Worm (Caenorhabditis elegans) whole organism, dauer: ENCODE data around the gene K06A4.10.

Experiments used
- unc-62 ChIP-seq: sonication (generic microtip); optimal IDR thresholded peaks from 2 replicates; lab custom pipeline; 2017; ENCODE audit warnings: missing biosample characterization, missing genetic modification reagents, missing genetic modification characterization

The K06A4.10 gene

DNA sequence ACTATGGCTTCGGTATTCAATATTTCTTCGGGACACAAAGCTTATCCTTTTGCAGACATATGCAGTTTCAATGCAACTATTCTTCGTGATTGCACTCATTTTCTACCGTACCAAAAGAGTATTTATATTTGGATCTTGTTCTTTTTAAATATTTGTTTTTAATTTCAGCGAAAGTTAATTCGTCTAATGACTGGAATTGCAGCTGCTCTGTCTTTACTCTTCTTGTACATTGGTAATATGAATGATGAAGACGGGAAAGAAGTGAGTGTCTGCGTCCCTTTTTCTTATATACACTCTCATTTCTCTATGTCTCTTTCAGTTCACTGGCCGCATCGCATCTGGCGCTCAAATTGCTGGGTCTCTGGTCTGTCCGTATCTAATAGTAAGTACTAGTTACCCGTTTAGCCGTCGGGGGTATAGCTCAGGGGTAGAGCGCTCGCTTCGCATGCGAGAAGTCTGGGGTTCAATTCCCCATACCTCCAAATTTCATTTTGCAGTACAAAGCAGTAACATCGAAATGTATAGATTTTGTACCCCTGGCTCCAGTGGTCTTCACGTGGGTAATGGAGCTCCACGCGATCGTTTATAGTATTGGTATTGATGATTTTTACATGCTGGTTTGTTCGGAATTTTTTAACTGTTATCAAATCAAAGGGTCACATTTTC lies 13.7 kb upstream of the K06A4.10 start:
- TF ChIP-seq unc-62 (GFP tag; lab: Kevin White, UChicago) = no peak

DNA sequence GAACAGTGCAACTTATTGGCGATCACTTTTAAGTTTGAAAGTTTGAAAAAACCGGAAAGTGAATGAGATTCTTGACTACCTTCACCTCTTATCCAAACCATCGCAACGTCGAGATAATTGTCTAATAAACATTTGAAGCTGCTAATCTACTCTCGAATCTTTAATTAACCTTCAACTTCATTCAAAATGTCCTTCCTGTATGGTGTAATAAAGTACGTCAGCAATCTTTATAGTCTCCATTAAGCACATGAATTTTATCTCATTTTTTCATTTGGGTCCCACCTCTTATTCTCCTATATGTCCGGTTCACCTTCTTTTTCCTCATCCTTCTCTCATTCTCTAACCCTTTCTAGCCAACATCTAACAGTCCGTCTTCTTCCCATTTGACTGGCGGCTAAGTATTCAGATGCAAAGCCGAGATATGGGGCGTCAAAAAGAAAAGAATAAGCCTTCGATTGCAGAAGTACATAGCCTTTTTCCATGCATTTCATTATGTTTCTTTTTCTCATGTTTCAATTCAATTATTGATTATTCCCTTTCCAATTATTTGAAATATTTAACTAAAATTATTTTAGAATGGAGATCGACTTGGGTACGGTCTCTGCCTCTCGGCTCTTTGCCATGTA lies 11.3 kb upstream of the K06A4.10 start, which contains the start of gene swt-5:
Gene swt-5, plus strand, starts transcription at position 576 of the 626 bp plus-strand sequence.
- TF ChIP-seq unc-62 (GFP tag; lab: Kevin White, UChicago) = no peak

DNA sequence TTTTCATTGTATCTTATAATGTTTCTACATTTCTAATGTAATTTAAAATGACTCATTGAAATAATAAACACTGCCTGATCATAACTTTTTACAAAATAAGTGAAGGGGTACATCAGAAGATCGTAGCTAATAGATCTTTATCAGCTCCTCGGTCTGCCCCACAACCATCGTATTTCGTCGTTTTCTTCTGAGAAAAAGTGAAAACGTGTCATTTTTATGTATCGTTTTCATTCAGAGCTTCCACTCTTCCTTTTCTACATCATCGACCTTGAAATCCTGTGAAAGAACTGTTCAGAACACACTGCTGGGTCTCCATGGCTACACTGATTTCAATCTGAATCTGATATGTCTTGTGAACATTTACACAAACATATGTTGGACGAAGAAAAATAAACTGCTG lies 9.7 kb upstream of the K06A4.10 start:
- TF ChIP-seq unc-62 (GFP tag; lab: Kevin White, UChicago) = no peak

DNA sequence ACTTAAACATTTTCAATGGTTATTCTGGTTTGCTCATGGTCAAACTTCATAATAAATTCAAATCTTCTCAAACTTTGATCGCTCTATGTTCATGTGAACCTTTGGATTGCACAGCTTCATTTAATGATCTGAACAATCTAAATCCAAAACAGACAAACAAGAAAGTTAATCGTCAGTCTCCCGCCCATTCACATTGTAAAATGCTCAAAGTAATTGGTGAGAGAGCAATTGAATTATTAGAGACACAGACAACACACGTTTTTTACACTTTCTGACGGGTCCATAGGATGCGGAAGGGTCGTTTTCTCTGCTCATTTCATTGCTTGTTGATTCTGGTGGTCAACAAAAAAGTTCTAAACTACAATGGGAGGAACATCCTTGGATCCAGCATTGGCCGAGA lies 7.1 kb upstream of the K06A4.10 start, which contains the start of gene gsnl-1:
Gene gsnl-1, plus strand, starts transcription at position 301 of the 400 bp plus-strand sequence.
- no peak for TF ChIP-seq unc-62 (GFP tag; lab: Kevin White, UChicago)

DNA sequence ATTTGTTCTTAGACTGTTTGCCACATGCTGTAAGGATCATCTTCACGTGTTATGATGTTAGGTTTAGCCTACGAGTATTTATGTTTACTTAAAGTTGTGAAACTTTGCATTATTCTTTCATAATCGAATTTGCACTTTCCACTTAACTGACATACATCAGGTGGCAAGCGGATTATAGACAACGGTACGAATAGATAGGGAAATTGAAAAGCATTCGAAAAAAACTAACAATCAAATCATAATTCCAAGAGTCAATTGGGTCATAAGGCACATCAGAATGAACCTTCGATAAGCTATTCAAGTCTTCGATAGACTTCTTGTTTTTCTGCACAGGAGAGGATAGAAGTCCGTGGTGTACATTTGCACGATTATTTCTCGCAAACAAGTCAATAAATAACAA lies 2.9 kb upstream of the K06A4.10 start:
- TF ChIP-seq unc-62 (GFP tag; lab: Kevin White, UChicago) = no peak

DNA sequence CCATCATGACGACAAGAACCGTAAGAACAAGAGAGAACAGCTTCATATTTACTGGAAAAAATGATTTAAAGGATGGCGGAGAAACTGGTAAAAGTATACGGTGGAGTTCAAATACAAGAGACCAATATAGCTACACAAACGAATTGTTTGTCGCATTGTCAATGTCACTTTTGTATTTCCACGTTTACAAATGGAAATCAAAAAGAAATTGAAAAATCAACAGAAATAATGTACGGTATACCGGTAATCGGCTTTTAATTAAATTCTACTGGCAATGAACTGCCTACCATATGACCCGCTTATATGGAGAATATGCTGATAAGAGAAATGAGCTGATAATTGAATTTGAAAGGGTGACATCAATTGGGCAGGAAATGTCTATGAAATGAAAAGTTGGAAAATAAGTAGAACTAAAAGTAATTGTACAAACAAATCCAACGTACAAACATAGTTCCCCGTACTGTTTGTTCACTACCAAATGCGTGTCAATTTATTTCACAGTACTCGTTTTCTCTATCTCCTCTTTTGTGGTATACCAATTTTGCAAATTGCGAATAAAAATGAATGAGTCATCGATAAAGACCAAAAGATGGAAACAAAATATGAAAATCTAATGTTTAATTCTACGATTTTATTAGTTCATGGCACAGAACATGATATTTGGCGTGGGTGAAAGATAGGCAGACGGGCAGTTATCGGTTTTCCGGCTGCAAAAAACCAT lies 2.0 kb upstream of the K06A4.10 start, which contains the start of gene K06A4.7:
Gene K06A4.7, minus strand, starts transcription at position 51 of the 721 bp plus-strand sequence.
- TF ChIP-seq unc-62 (GFP tag; lab: Kevin White, UChicago) = no peak

DNA sequence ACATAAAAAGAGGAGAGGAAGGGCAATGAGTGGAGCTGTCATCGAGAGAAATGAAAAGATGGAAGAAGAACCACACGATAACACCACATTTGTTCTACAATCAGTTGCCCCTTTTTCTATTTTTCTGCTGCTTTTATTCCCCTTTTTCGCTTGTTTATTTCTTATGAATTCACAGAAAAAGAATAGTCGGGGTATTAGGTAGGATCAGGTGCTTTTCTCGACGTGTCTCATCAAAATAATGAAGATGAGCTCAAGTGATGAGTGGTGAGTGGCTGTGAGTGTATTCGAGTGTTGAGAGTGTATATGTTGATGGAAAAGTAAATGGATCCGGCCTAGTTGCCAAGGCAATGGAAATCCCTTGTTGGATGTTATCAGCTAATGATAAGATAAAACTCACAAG lies 4.1 kb downstream of the K06A4.10 start:
- no peak for TF ChIP-seq unc-62 (GFP tag; lab: Kevin White, UChicago)

DNA sequence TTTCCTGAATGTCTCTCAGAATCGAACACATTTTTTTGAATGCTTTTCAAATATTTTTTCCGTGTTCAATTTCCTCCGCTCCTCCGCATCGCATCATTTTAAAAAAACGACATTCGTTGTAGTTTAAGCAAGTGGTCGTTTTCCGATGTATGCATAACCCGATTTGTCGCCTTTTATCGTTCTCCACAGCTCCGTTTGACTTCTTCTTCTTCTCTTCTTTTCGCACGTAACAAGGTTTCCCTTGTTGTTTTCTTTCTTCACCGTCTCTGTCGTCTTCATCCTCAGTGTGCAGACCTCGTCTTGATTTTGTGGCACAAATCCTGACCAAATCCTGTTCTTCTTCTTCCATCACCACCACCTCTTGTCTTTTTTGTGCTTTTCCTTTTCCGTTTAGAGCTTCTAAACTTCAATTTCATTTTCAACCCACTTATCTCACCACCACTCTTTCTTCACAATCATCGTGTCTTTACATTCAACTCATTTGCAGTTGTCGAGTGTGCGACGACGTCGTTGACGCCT lies 5.8 kb downstream of the K06A4.10 start, which contains the start of gene K06A4.2:
Gene K06A4.2, plus strand, starts transcription at position 469 of the 519 bp plus-strand sequence.
- no peak for TF ChIP-seq unc-62 (GFP tag; lab: Kevin White, UChicago)

DNA sequence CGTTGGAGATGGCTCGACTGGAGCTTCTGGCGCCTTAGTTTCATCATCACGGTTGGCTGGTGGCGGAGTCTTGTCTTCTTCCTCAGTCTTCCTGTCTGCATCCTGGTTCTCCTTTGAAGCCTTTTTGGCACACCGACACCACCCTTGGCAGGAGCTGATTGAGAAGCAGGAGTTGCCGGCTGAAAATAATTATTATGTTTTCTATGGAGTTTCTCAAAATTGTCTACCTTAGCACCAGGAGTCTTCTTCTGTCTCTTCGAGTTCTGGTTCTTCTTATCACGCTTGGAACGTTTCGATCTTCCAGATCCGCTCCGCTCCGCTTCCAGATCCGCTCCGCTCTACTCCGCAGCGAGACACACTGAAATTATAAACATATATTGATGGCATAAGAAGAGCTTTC lies 9.0 kb downstream of the K06A4.10 start, which contains the start of gene K06A4.6:
Gene K06A4.6, minus strand, starts transcription at position 101 of the 400 bp plus-strand sequence.
- TF ChIP-seq unc-62 (GFP tag; lab: Kevin White, UChicago) = no peak

DNA sequence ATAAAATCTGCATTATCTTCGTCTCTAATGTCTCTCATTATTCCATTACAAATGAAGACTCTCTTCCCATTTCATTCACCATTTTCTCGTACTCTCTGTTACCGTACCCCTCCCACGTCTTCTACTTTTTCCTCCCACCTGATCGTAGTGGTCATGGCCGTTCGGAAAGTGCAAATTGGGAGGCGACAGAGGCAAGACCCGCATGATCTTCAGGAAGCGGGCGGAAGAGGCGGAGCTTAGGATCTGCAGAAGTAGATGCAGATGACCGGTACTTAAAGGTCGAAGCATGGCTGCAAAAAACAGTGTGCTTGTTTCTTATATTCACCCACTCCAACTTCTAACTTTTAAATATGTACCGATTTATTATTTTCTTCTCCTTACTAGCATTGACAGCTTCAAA lies 11.7 kb downstream of the K06A4.10 start, which contains the start of gene nas-3:
Gene nas-3, plus strand, starts transcription at position 301 of the 400 bp plus-strand sequence.
- TF ChIP-seq unc-62 (GFP tag; lab: Kevin White, UChicago) = no peak

DNA sequence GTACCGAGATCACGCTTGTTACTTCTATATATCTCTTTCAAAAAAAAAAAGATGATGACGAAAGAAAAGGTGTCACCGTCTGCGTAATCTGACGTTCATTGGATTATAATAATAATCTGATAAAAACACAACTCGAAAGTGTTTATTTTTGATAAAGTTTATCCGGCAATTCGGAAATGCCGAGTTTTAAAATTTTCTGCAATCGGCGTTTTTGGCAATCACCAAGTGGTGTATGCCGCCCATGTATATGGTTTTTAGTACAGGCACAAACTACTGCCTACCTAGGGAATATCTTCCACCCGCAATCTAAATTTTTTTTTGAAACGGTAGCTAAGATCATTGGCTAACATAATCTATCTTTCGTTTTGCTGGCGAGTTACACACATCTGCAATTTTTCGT lies 15.7 kb downstream of the K06A4.10 start:
- TF ChIP-seq unc-62 (GFP tag; lab: Kevin White, UChicago) = no peak

DNA sequence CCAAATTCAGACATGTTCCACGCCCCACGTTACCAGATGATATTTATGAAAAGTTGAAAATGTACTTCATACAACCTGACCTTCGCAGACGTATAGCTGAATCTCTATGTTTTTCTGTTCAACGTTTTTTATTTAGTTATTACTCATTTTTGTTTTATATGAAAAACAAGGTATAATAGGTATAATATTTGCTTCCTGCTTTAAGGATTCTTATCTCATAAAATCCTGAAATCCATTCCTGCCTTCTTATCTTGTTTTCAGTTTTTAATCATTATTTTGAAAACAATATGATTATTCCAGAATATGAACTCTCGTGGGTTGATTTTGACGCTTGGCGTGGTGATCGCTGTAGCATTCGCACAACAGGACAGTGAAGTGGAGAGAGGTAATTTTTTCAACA lies 17.9 kb downstream of the K06A4.10 start, which contains the start of gene flp-6:
Gene flp-6, plus strand, starts transcription at position 301 of the 400 bp plus-strand sequence.
- no peak for TF ChIP-seq unc-62 (GFP tag; lab: Kevin White, UChicago)

DNA sequence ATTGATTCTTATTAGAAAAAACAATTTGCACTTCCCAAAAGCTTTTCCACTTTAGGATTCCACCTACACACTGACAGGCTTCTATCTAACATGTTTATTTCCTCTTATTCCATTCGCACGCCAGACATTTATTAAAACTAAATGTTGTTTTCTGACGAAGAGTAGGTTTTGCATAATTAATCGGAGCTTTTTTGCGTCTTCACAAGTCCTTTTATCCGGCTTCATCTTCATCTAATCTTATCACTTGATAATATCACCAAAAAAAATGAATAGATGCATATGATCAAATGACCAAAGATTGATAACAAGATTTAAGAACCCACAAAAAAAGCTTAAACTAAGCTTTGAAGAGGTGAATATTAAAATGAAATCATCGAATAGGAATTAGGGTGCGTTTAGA lies 24.1 kb downstream of the K06A4.10 start:
- no peak for TF ChIP-seq unc-62 (GFP tag; lab: Kevin White, UChicago)

DNA sequence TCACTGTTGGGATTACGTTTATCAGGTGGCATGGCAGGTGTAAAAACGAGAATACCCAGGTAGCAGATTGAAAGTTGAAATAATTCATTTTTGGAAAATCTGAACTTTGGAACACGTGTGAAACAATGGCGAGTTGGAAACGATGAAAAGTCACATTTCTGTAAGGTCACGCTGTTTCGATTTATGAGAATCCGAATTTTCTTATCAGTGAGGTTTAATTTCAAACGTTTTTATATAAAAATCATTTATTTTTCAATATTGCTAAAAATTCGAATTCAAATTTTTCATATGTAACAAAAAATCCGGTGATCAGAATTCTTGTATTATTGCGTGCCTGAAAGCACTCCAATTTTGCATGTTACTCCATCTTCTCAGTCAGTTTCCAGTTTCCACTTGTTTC lies 27.0 kb downstream of the K06A4.10 start, which contains the start of gene F07D3.3:
Gene F07D3.3, minus strand, starts transcription at position 101 of the 400 bp plus-strand sequence.
- TF ChIP-seq unc-62 (GFP tag; lab: Kevin White, UChicago) = no peak

DNA sequence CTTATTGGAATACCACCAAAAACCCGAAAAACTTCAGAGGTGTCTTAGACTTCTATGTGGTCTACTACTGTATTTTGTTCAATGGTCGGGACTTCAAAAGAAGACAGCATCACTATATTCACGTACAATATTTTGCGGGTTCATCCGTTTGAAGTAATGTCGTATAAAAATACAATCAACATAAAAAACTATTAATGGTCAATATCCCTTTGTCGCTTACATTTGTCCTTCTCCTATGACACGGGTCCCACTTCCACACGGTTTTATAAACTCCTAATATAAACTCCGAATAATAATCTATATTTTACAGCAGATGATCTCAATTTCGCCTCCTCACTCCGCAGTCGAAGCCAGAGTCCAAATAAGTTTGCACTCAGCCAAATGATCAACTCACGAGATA lies 32.1 kb downstream of the K06A4.10 start:
- TF ChIP-seq unc-62 (GFP tag; lab: Kevin White, UChicago) = no peak
